Worm (Caenorhabditis elegans) whole organism, L1 larva: ENCODE measurements around the gene lys-3.

Experiments
- C16A3.4 ChIP-seq: fragments of 150-350 bp; optimal IDR thresholded peaks from 2 replicates; lab custom pipeline; 2014; ENCODE audit warnings: missing biosample characterization, missing genetic modification characterization
- C34B4.2 ChIP-seq: sonication (generic microtip); optimal IDR thresholded peaks from 2 replicates; lab custom pipeline; 2017; ENCODE audit warnings: mild to moderate bottlenecking, missing genetic modification characterization, missing compliant biosample characterization
- F16B12.6 ChIP-seq: fragments of 150-350 bp; optimal IDR thresholded peaks from 2 replicates; lab custom pipeline; 2014; ENCODE audit warnings: missing biosample characterization, missing genetic modification characterization
- aly-2 ChIP-seq: fragments of 150-350 bp; optimal IDR thresholded peaks from 2 replicates; lab custom pipeline; 2014; ENCODE audit warnings: missing biosample characterization, missing genetic modification characterization
- ama-1 ChIP-seq: fragments of 150-350 bp; optimal IDR thresholded peaks from 2 replicates; lab custom pipeline; 2014
- blmp-1 ChIP-seq: fragments of 150-350 bp; optimal IDR thresholded peaks from 2 replicates; lab custom pipeline; 2014; ENCODE audit warnings: missing biosample characterization, missing genetic modification characterization
- ceh-90 ChIP-seq: sonication (generic microtip); optimal IDR thresholded peaks from 2 replicates; lab custom pipeline; 2016; ENCODE audit warnings: missing genetic modification characterization, missing compliant biosample characterization
- ces-1 ChIP-seq: fragments of 150-350 bp; optimal IDR thresholded peaks from 2 replicates; lab custom pipeline; 2014; ENCODE audit warnings: missing biosample characterization, missing genetic modification reagents, missing genetic modification characterization
- dpl-1 ChIP-seq, 3 experiments: fragments of 150-350 bp in 2 of 3; sonication (generic microtip) in 1 of 3; optimal IDR thresholded peaks; 2 replicates each; lab custom pipeline; 2014 to 2017; ENCODE audit warnings: missing biosample characterization in 3 of 3, missing genetic modification characterization in 3 of 3, missing genetic modification reagents in 3 of 3
- dsc-1 ChIP-seq: sonication (generic microtip); optimal IDR thresholded peaks from 2 replicates; lab custom pipeline; 2016; ENCODE audit warnings: mild to moderate bottlenecking, missing genetic modification characterization, missing compliant biosample characterization
- efl-1 ChIP-seq, 4 experiments: fragments of 150-350 bp; optimal IDR thresholded peaks in 3 of 4; peaks in 1 of 4; 1 replicate in 1 of 4; 2 replicates in 3 of 4; lab custom pipeline; 2014; ENCODE audit warnings: missing biosample characterization in 2 of 4, missing genetic modification characterization in 2 of 4, missing genetic modification reagents in 2 of 4
- egl-27 ChIP-seq, 2 experiments: fragments of 150-350 bp in 1 of 2; sonication (generic microtip); optimal IDR thresholded peaks; 3 replicates each; lab custom pipeline; 2017 to 2018; ENCODE audit warnings: missing biosample characterization in 2 of 2, missing genetic modification characterization in 2 of 2, missing genetic modification reagents in 2 of 2
- elt-2 ChIP-seq: sonication (generic microtip); optimal IDR thresholded peaks from 2 replicates; lab custom pipeline; 2016; ENCODE audit warnings: missing genetic modification characterization, mild to moderate bottlenecking, inconsistent platforms, missing compliant biosample characterization, missing genetic modification reagents
- ets-5 ChIP-seq: fragments of 200-800 bp; sonication (Bioruptor generic); IDR thresholded peaks from 2 replicates; pipeline ENCODE4 v1.3.6; 2022; ENCODE audit warnings: missing genetic modification characterization, missing compliant biosample characterization
- fkh-10 ChIP-seq: sonication (generic microtip); optimal IDR thresholded peaks from 2 replicates; lab custom pipeline; 2017; ENCODE audit warnings: missing biosample characterization, missing genetic modification reagents, missing genetic modification characterization
- fkh-8 ChIP-seq: sonication (generic microtip); optimal IDR thresholded peaks from 2 replicates; lab custom pipeline; 2016; ENCODE audit warnings: mild to moderate bottlenecking, missing genetic modification characterization, missing compliant biosample characterization
- fos-1 ChIP-seq: fragments of 150-350 bp; optimal IDR thresholded peaks from 2 replicates; lab custom pipeline; 2014; ENCODE audit warnings: missing biosample characterization, missing genetic modification characterization
- isw-1 ChIP-seq: fragments of 200-800 bp; sonication (Bioruptor generic); IDR thresholded peaks from 2 replicates; pipeline ENCODE4 v1.3.6; 2022; ENCODE audit warnings: missing genetic modification characterization, missing compliant biosample characterization
- jun-1 ChIP-seq: fragments of 150-350 bp; optimal IDR thresholded peaks from 2 replicates; lab custom pipeline; 2014; ENCODE audit warnings: missing biosample characterization, missing genetic modification reagents, missing genetic modification characterization
- lsy-2 ChIP-seq, 2 experiments: fragments of 150-350 bp; optimal IDR thresholded peaks; 2 replicates each; lab custom pipeline; 2014; ENCODE audit warnings: missing biosample characterization in 2 of 2, missing genetic modification characterization in 2 of 2
- mab-9 ChIP-seq: fragments of 200-800 bp; sonication (Bioruptor generic); IDR thresholded peaks from 2 replicates; pipeline ENCODE4 v1.3.6; 2022; ENCODE audit warnings: missing genetic modification reagents, missing genetic modification characterization, missing compliant biosample characterization
- mep-1 ChIP-seq: fragments of 150-350 bp; optimal IDR thresholded peaks from 2 replicates; lab custom pipeline; 2014; ENCODE audit warnings: missing biosample characterization, missing genetic modification characterization
- nhr-11 ChIP-seq: fragments of 150-350 bp; optimal IDR thresholded peaks from 2 replicates; lab custom pipeline; 2014; ENCODE audit warnings: missing biosample characterization, missing genetic modification characterization
- nhr-20 ChIP-seq: sonication (generic microtip); optimal IDR thresholded peaks from 2 replicates; lab custom pipeline; 2016; ENCODE audit warnings: mild to moderate bottlenecking, missing genetic modification characterization, missing compliant biosample characterization
- nhr-237 ChIP-seq: fragments of 150-350 bp; optimal IDR thresholded peaks from 2 replicates; lab custom pipeline; 2014; ENCODE audit warnings: missing biosample characterization, missing genetic modification characterization
- nhr-47 ChIP-seq: sonication (generic microtip); optimal IDR thresholded peaks from 2 replicates; lab custom pipeline; 2016; ENCODE audit warnings: mild to moderate bottlenecking, missing genetic modification characterization, moderate library complexity, missing compliant biosample characterization
- nhr-71 ChIP-seq: sonication (generic microtip); optimal IDR thresholded peaks from 2 replicates; lab custom pipeline; 2016; ENCODE audit warnings: mild to moderate bottlenecking, missing genetic modification characterization, moderate library complexity, missing compliant biosample characterization
- nhr-85 ChIP-seq: sonication (generic microtip); peaks from one replicate; lab custom pipeline; 2016; ENCODE audit warnings: missing genetic modification characterization, inconsistent platforms, missing compliant biosample characterization
- nhr-90 ChIP-seq: sonication (generic microtip); optimal IDR thresholded peaks from 2 replicates; lab custom pipeline; 2016; ENCODE audit warnings: mild to moderate bottlenecking, missing genetic modification characterization, missing compliant biosample characterization; ENCODE audit not compliant: poor library complexity
- pax-3 ChIP-seq: fragments of 200-800 bp; sonication (Bioruptor generic); optimal IDR thresholded peaks from 2 replicates; lab custom pipeline; 2018; ENCODE audit warnings: mild to moderate bottlenecking, missing genetic modification characterization, moderate library complexity, missing compliant biosample characterization
- rnt-1 ChIP-seq: sonication (generic microtip); optimal IDR thresholded peaks from 2 replicates; lab custom pipeline; 2016; ENCODE audit warnings: mild to moderate bottlenecking, missing genetic modification characterization, moderate library complexity, missing compliant biosample characterization
- skn-1 ChIP-seq: fragments of 150-350 bp; optimal IDR thresholded peaks from 2 replicates; lab custom pipeline; 2014; ENCODE audit warnings: missing biosample characterization, missing genetic modification characterization
- snpc-4 ChIP-seq: fragments of 150-350 bp; optimal IDR thresholded peaks from 2 replicates; lab custom pipeline; 2014; ENCODE audit warnings: missing biosample characterization, missing genetic modification characterization
- sox-4 ChIP-seq: sonication (generic microtip); optimal IDR thresholded peaks from 2 replicates; lab custom pipeline; 2016; ENCODE audit warnings: missing genetic modification characterization, missing compliant biosample characterization
- sptf-1 ChIP-seq: fragments of 150-350 bp; optimal IDR thresholded peaks from 2 replicates; lab custom pipeline; 2014; ENCODE audit warnings: missing biosample characterization, missing genetic modification characterization
- sup-37 ChIP-seq: fragments of 200-800 bp; sonication (Bioruptor generic); optimal IDR thresholded peaks from 2 replicates; lab custom pipeline; 2018; ENCODE audit warnings: mild to moderate bottlenecking, missing genetic modification characterization, missing compliant biosample characterization
- tlp-1 ChIP-seq: fragments of 150-350 bp; optimal IDR thresholded peaks from 2 replicates; lab custom pipeline; 2014; ENCODE audit warnings: missing biosample characterization, missing genetic modification characterization
- unc-30 ChIP-seq: sonication (generic microtip); optimal IDR thresholded peaks from 2 replicates; lab custom pipeline; 2017; ENCODE audit warnings: missing biosample characterization, missing genetic modification characterization
- unc-62 ChIP-seq: fragments of 150-350 bp; optimal IDR thresholded peaks from 2 replicates; lab custom pipeline; 2014; ENCODE audit warnings: missing biosample characterization, missing genetic modification reagents, missing genetic modification characterization
- unc-86 ChIP-seq: sonication (generic microtip); optimal IDR thresholded peaks from 2 replicates; lab custom pipeline; 2016; ENCODE audit warnings: missing genetic modification characterization, missing compliant biosample characterization
- unc-98 ChIP-seq: fragments of 200-800 bp; sonication (Bioruptor generic); IDR thresholded peaks from 2 replicates; pipeline ENCODE4 v1.3.6; 2022; ENCODE audit warnings: missing genetic modification characterization, missing compliant biosample characterization
- vab-15 ChIP-seq: sonication (generic microtip); optimal IDR thresholded peaks from 2 replicates; lab custom pipeline; 2017; ENCODE audit warnings: missing genotype, mild to moderate bottlenecking, missing genetic modification characterization, missing compliant biosample characterization
- zag-1 ChIP-seq: fragments of 150-350 bp; optimal IDR thresholded peaks from 2 replicates; lab custom pipeline; 2014; ENCODE audit warnings: missing biosample characterization, missing genetic modification characterization
- zip-4 ChIP-seq: fragments of 200-800 bp; sonication (Bioruptor generic); optimal IDR thresholded peaks from 2 replicates; lab custom pipeline; 2018; ENCODE audit warnings: mild to moderate bottlenecking, missing genetic modification characterization, moderate library complexity, missing compliant biosample characterization
- ztf-4 ChIP-seq: fragments of 150-350 bp; optimal IDR thresholded peaks from 2 replicates; lab custom pipeline; 2014; ENCODE audit warnings: missing biosample characterization, missing genetic modification characterization

lys-3 gene

DNA sequence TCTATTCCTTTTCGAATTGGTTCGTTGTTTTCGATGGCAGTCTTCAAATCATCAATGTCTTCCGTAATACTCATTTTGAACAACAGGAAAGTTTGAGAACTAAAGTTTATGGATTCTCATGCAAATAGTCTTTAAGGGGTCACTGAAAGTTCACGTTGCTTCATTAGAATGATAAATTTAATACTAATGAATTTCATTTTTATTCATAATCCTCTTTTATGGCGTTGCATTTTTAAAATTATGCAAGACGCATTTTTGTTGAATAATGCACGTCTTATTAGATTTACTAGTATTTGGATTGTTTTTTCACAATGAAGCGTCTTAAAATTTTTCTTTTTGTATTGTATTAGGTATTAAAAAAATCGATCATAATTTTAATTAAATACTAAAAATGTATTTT lies 40.2 kb downstream of the lys-3 start, which contains the start of gene C12D8.9:
TSS of gene C12D8.9 (minus strand) at position 101 of the 400 bp plus-strand sequence.
- TF ChIP-seq efl-1 (optimal IDR thresholded peaks at IDR 0.05; lab: Kevin White, UChicago) (no peak), efl-1 (GFP tag; optimal IDR thresholded peaks at IDR 0.05 in 1 of 2; lab: Kevin White, UChicago) (no peak), ets-5 (GFP tag; lab: Robert Waterston, UW) (no peak), nhr-85 (tag; lab: Kevin White, UChicago) (no peak), nhr-90 (no peak), egl-27 (tag; optimal IDR thresholded peaks at IDR 0.05; lab: Kevin White, UChicago) (no peak), F16B12.6 (tag; lab: Kevin White, UChicago) (no peak), ama-1 (lab: Kevin White, UChicago) (no peak), fkh-10 (no peak), nhr-71 (tag; lab: Kevin White, UChicago) (no peak), unc-62 (no peak), zag-1 (tag; lab: Kevin White, UChicago) (no peak), nhr-11 (tag; lab: Kevin White, UChicago) (no peak), zip-4 (no peak), snpc-4 (no peak), tlp-1 (no peak), jun-1 (tag; lab: Kevin White, UChicago) (no peak)

DNA sequence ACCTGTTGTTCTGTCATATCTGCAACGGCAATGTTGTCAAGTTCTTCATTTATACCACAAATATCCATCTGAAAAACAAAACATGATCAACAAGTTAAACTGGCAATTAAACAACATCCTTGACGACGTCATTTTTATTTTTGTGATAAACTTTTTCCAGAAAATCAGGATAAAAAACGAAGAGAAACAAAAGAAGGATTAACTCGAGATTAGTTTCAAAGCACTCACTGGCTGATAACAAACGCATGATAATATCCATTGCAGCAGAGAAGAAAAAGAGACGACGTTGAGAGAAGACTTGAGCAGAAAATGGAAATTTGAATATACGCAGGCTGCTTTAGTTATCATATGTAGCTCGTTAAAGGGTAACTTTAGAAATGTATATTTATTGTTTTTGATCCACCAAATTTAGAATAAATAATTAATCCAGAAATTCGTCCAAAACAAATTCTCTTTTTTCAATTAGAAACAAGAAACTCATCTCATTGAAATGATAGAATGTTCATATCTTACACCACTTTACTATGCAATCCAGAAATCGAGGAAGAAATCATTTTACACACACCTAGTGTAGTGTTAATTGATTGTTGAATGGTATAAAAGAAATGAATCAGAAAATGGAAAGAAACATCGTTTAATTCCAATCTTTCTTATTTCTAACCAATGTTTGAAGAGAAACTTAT lies 42.1 kb downstream of the lys-3 start, which contains the start of the genes C12D8.21 and col-148:
TSS of gene C12D8.21 (minus strand) at position 68 of the 683 bp plus-strand sequence.
TSS of gene col-148 (plus strand) at position 633 of the 683 bp plus-strand sequence.
- TF ChIP-seq sup-37 (GFP tag; lab: Kevin White, UChicago) (no peak), fkh-8 (tag; lab: Kevin White, UChicago) (peak; percentile 72), unc-86 (no peak), unc-98 (no peak), F16B12.6 (tag; lab: Kevin White, UChicago) (no peak), C34B4.2 (tag; lab: Kevin White, UChicago) (no peak), ztf-4 (tag; lab: Kevin White, UChicago) (no peak), skn-1 (tag; lab: Kevin White, UChicago) (no peak), lsy-2 (tag; optimal IDR thresholded peaks at IDR 0.05; lab: Kevin White, UChicago) (no peak), nhr-237 (tag; lab: Kevin White, UChicago) (no peak), C16A3.4 (no peak), sptf-1 (tag; lab: Kevin White, UChicago) (no peak), nhr-20 (tag; lab: Kevin White, UChicago) (no peak), nhr-85 (tag; lab: Kevin White, UChicago) (no peak), nhr-47 (tag; lab: Kevin White, UChicago) (peak; percentile 35), isw-1 (GFP tag; lab: Robert Waterston, UW) (no peak), ceh-90 (no peak), vab-15 (tag; lab: Kevin White, UChicago) (no peak), zip-4 (no peak), sox-4 (tag; lab: Kevin White, UChicago) (peak; percentile 22), tlp-1 (no peak), dpl-1 (GFP tag; optimal IDR thresholded peaks at IDR 0.05; lab: Kevin White, UChicago) (no peak), ces-1 (no peak), unc-30 (tag; lab: Kevin White, UChicago) (no peak), rnt-1 (tag; lab: Kevin White, UChicago) (no peak), mep-1 (tag; lab: Kevin White, UChicago) (no peak), aly-2 (tag; lab: Kevin White, UChicago) (no peak), nhr-71 (tag; lab: Kevin White, UChicago) (peak; percentile 11), mab-9 (GFP tag; lab: Robert Waterston, UW) (no peak), blmp-1 (tag; lab: Kevin White, UChicago) (no peak), pax-3 (tag; lab: Kevin White, UChicago) (peak; percentile 62), jun-1 (tag; lab: Kevin White, UChicago) (no peak), elt-2 (tag; lab: Kevin White, UChicago) (no peak), nhr-11 (tag; lab: Kevin White, UChicago) (no peak), dsc-1 (tag; lab: Kevin White, UChicago) (peak; percentile 96), fos-1 (tag; lab: Kevin White, UChicago) (no peak)
- TF ChIP-seq, all 84 proteins: peak for 6
